Worm (Caenorhabditis elegans): ENCODE data around the gene Y26G10.6.

- TF ChIP-seq ztf-29 (GFP tag; IDR thresholded peaks at IDR 0.05) (no peak), cog-1 (tag; optimal IDR thresholded peaks at IDR 0.05) (no peak), med-1 (GFP tag; optimal IDR thresholded peaks at IDR 0.05; ENCODE audit: insufficient read depth) (no peak), tab-1 (GFP tag; IDR thresholded peaks at IDR 0.05) (no peak)
Observed at ce11 chrV:17721709-17722108, 21.9 kb downstream of the Y26G10.6 start.
